Fruit fly (Drosophila melanogaster) whole organism, adult: ENCODE data around the gene CG42792.

Experiments used
- CG11617 ChIP-seq: fragments of 200-800 bp; sonication (Bioruptor generic); optimal IDR thresholded peaks from 2 replicates; lab custom pipeline; 2017; ENCODE audit warnings: mild to moderate bottlenecking, missing biosample characterization, missing genetic modification reagents, missing genetic modification characterization
- CG12768 ChIP-seq: fragments of 200-800 bp; sonication (Bioruptor generic); optimal IDR thresholded peaks from 2 replicates; lab custom pipeline; 2017; ENCODE audit warnings: missing biosample characterization, missing genetic modification characterization, mild to moderate bottlenecking, moderate library complexity, missing genetic modification reagents
- CG14711 ChIP-seq: fragments of 200-800 bp; sonication (Bioruptor generic); optimal IDR thresholded peaks from 2 replicates; lab custom pipeline; 2018; ENCODE audit warnings: missing biosample characterization, mild to moderate bottlenecking, missing genetic modification characterization, moderate library complexity
- CG1620 ChIP-seq: fragments of 200-800 bp; sonication (Bioruptor generic); optimal IDR thresholded peaks from 2 replicates; lab custom pipeline; 2016; ENCODE audit warnings: missing biosample characterization, missing genetic modification characterization
- CG33017 ChIP-seq: fragments of 200-800 bp; sonication (Bioruptor generic); optimal IDR thresholded peaks from 2 replicates; lab custom pipeline; 2018; ENCODE audit warnings: missing biosample characterization, mild to moderate bottlenecking, missing genetic modification characterization, moderate library complexity
- CG5204 ChIP-seq: fragments of 200-800 bp; sonication (Bioruptor generic); optimal IDR thresholded peaks from 2 replicates; lab custom pipeline; 2016; ENCODE audit warnings: missing biosample characterization, missing genetic modification characterization
- CG7045 ChIP-seq: fragments of 200-800 bp; sonication (Bioruptor generic); optimal IDR thresholded peaks from 2 replicates; lab custom pipeline; 2017; ENCODE audit warnings: missing biosample characterization, mild to moderate bottlenecking, missing genetic modification characterization
- CG7101 ChIP-seq: fragments of 200-800 bp; sonication (Bioruptor generic); optimal IDR thresholded peaks from 2 replicates; lab custom pipeline; 2018; ENCODE audit warnings: missing biosample characterization, mild to moderate bottlenecking, missing genetic modification characterization, moderate library complexity
- Clk ChIP-seq: fragments of 200-800 bp; sonication (Bioruptor generic); optimal IDR thresholded peaks from 2 replicates; lab custom pipeline; 2017; ENCODE audit warnings: missing biosample characterization, missing genetic modification characterization
- Crg-1 ChIP-seq: fragments of 200-800 bp; sonication (Bioruptor generic); optimal IDR thresholded peaks from 2 replicates; lab custom pipeline; 2016; ENCODE audit warnings: missing biosample characterization, missing genetic modification characterization
- Hr96 ChIP-seq: fragments of 200-800 bp; sonication (Bioruptor generic); optimal IDR thresholded peaks from 2 replicates; lab custom pipeline; 2016; ENCODE audit warnings: missing biosample characterization, missing genetic modification characterization
- Mnt ChIP-seq: fragments of 200-800 bp; sonication (Bioruptor generic); optimal IDR thresholded peaks from 2 replicates; lab custom pipeline; 2016; ENCODE audit warnings: missing biosample characterization, mild to moderate bottlenecking, missing genetic modification characterization
- bab1 ChIP-seq: fragments of 200-800 bp; sonication (Bioruptor generic); optimal IDR thresholded peaks from 3 replicates; lab custom pipeline; 2019; ENCODE audit warnings: missing biosample characterization, mild to moderate bottlenecking, missing genetic modification characterization, moderate library complexity
- cic ChIP-seq: fragments of 200-800 bp; sonication (Bioruptor generic); optimal IDR thresholded peaks from 2 replicates; lab custom pipeline; 2017; ENCODE audit warnings: missing biosample characterization, mild to moderate bottlenecking, missing genetic modification characterization, moderate library complexity
- cnc ChIP-seq, 2 experiments: fragments of >200 bp; optimal IDR thresholded peaks; 2 replicates each; lab custom pipeline; 2017
- kay ChIP-seq: fragments of 200-800 bp; sonication (Bioruptor generic); peaks from one replicate; lab custom pipeline; 2016; ENCODE audit warnings: missing biosample characterization, missing genetic modification characterization, borderline replicate concordance
- ovo ChIP-seq: fragments of 200-800 bp; sonication (Bioruptor generic); optimal IDR thresholded peaks from 2 replicates; lab custom pipeline; 2016; ENCODE audit warnings: missing biosample characterization, missing genetic modification characterization
- pad ChIP-seq: fragments of 200-800 bp; sonication (Bioruptor generic); optimal IDR thresholded peaks from 3 replicates; lab custom pipeline; 2017; ENCODE audit warnings: missing biosample characterization, missing genetic modification characterization, mild to moderate bottlenecking, moderate library complexity, missing genetic modification reagents
- tj ChIP-seq: fragments of 200-800 bp; sonication (Bioruptor generic); optimal IDR thresholded peaks from 3 replicates; lab custom pipeline; 2017; ENCODE audit warnings: missing biosample characterization, mild to moderate bottlenecking, missing genetic modification characterization, moderate library complexity
- toe ChIP-seq: fragments of 200-800 bp; sonication (Bioruptor generic); optimal IDR thresholded peaks from 2 replicates; lab custom pipeline; 2016; ENCODE audit warnings: missing biosample characterization, missing genetic modification characterization

The CG42792 gene

dm6 chr2L:15903725-15904124 lies 38.5 kb upstream of the CG42792 start:
- TF ChIP-seq toe (GFP tag; lab: Kevin White, UChicago) (no peak), cnc (optimal IDR thresholded peaks at IDR 0.05; lab: Kevin White, UChicago) (no peak), cic (GFP tag; lab: Kevin White, UChicago) (no peak), Clk (GFP tag; lab: Kevin White, UChicago) (no peak), CG33017 (tag; lab: Kevin White, UChicago) (no peak), Mnt (GFP tag; lab: Kevin White, UChicago) (no peak), pad (GFP tag; lab: Kevin White, UChicago) (no peak)

- no peak for TF ChIP-seq cic (GFP tag; lab: Kevin White, UChicago)
- TF ChIP-seq CG12768 (GFP tag; lab: Kevin White, UChicago) = no peak
- no peak for TF ChIP-seq CG7045 (GFP tag; lab: Kevin White, UChicago)
- TF ChIP-seq bab1 (GFP tag; lab: Kevin White, UChicago) = no peak
- no peak for TF ChIP-seq tj
- no peak for TF ChIP-seq Clk (GFP tag; lab: Kevin White, UChicago)
These were observed 37.0 kb upstream of the CG42792 start, which contains the start of gene CG31821 for dm6 chr2L:15902310-15902709. CG31821 (minus strand) TSS chr2L:15902410.

dm6 chr2L:15900424-15900823 lies 35.2 kb upstream of the CG42792 start, which contains the start of gene CG31823:
CG31823 (minus strand) TSS chr2L:15900524.
- TF ChIP-seq CG5204 (GFP tag; lab: Kevin White, UChicago) = no peak
- no peak for TF ChIP-seq cic (GFP tag; lab: Kevin White, UChicago)
- no peak for TF ChIP-seq cnc (optimal IDR thresholded peaks at IDR 0.05; lab: Kevin White, UChicago)
- no peak for TF ChIP-seq Clk (GFP tag; lab: Kevin White, UChicago)
- TF ChIP-seq kay = no peak
- TF ChIP-seq CG12768 (GFP tag; lab: Kevin White, UChicago) = no peak
- no peak for TF ChIP-seq toe (GFP tag; lab: Kevin White, UChicago)
- TF ChIP-seq pad (GFP tag; lab: Kevin White, UChicago) = no peak
- no peak for TF ChIP-seq Crg-1
- no peak for TF ChIP-seq CG11617 (GFP tag; lab: Kevin White, UChicago)
- no peak for TF ChIP-seq CG14711 (tag; lab: Kevin White, UChicago)
- TF ChIP-seq CG7045 (GFP tag; lab: Kevin White, UChicago) = no peak
- TF ChIP-seq Mnt (GFP tag; lab: Kevin White, UChicago) = no peak
- no peak for TF ChIP-seq bab1 (GFP tag; lab: Kevin White, UChicago)
- no peak for TF ChIP-seq Hr96 (GFP tag; lab: Kevin White, UChicago)
- no peak for TF ChIP-seq CG33017 (tag; lab: Kevin White, UChicago)
- no peak for TF ChIP-seq ovo (GFP tag; lab: Kevin White, UChicago)

dm6 chr2L:15895154-15895553 lies 29.9 kb upstream of the CG42792 start, which contains the start of gene CG31735:
CG31735 (plus strand) TSS chr2L:15895454.
- TF ChIP-seq CG7101 (no peak), CG11617 (GFP tag; lab: Kevin White, UChicago) (no peak), pad (GFP tag; lab: Kevin White, UChicago) (no peak), CG1620 (GFP tag; lab: Kevin White, UChicago) (no peak), kay (no peak), tj (no peak), CG7045 (GFP tag; lab: Kevin White, UChicago) (no peak)

dm6 chr2L:15893711-15894110 lies 28.4 kb upstream of the CG42792 start, which contains the start of gene Tep1:
Tep1 (minus strand) TSS chr2L:15893811.
- TF ChIP-seq kay (peak; percentile 33), Clk (GFP tag; lab: Kevin White, UChicago) (no peak)

- TF ChIP-seq Hr96 (GFP tag; lab: Kevin White, UChicago) (no peak), ovo (GFP tag; lab: Kevin White, UChicago) (no peak), CG5204 (GFP tag; lab: Kevin White, UChicago) (no peak), CG11617 (GFP tag; lab: Kevin White, UChicago) (no peak), CG12768 (GFP tag; lab: Kevin White, UChicago) (no peak), bab1 (GFP tag; lab: Kevin White, UChicago) (no peak), Crg-1 (no peak)
These were observed 20.9 kb upstream of the CG42792 start for dm6 chr2L:15886187-15886586.

dm6 chr2L:15883090-15883489 lies 17.8 kb upstream of the CG42792 start, which contains the start of gene CG44475:
CG44475 (minus strand) TSS chr2L:15883190.
- TF ChIP-seq CG5204 (GFP tag; lab: Kevin White, UChicago) (no peak), CG7101 (no peak), Mnt (GFP tag; lab: Kevin White, UChicago) (no peak), CG11617 (GFP tag; lab: Kevin White, UChicago) (no peak), Hr96 (GFP tag; lab: Kevin White, UChicago) (no peak), pad (GFP tag; lab: Kevin White, UChicago) (no peak), CG14711 (tag; lab: Kevin White, UChicago) (no peak), CG12768 (GFP tag; lab: Kevin White, UChicago) (no peak), CG1620 (GFP tag; lab: Kevin White, UChicago) (no peak)
